Fruit fly (Drosophila melanogaster) whole organism: ENCODE measurements around the gene armi.

Experiments used
- Dll ChIP-seq: fragments of >200 bp; optimal IDR thresholded peaks from 2 replicates; lab custom pipeline; 2017
- pan ChIP-seq: fragments of >200 bp; optimal IDR thresholded peaks from 2 replicates; lab custom pipeline; 2017
- usp ChIP-seq: fragments of >200 bp; optimal IDR thresholded peaks from 2 replicates; lab custom pipeline; 2017; ENCODE audit warnings: missing biosample characterization, missing genetic modification characterization, mixed read lengths

DNA sequence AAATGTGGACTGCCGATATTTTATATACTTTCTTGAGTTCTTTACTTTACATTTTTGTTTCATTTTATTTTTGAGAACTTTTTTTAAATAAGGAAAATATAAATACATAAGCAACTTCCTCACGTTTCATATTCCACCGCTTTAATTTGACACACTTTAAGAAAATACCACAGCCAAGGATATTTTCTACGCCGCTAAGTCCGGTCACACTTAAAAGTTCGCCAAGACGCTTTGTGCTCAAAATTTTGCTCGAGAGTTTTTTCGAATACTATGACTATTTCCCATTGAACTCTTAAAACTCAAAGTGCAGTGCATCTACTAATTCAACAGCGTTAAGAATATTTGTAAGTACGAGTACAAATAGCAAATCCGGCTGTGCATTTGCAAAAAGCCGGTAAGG, at the start of gene armi, which contains the start of gene CG46463:
- TF ChIP-seq usp (GFP tag; lab: Kevin White, UChicago), result no peak
- no peak for TF ChIP-seq Dll (lab: Kevin White, UChicago)
- no peak for TF ChIP-seq pan (lab: Kevin White, UChicago)
